Worm (Caenorhabditis elegans): Measurements from ENCODE around the gene sqv-1.
"Not testable (repeated sequence)": the region's sequence is repeated elsewhere in the genome, so short reads cannot be mapped to it uniquely, and the experiment has no call there.

Gene sqv-1

ce11 chrIV:8345518-8345917 lies 15.4 kb upstream of the sqv-1 start, which contains the start of gene F17E9.5:
Gene F17E9.5, plus strand, starts transcription at chrIV:8345818.
- TF ChIP-seq pros-1 (tag; optimal IDR thresholded peaks at IDR 0.05) (no peak), dve-1 (tag; optimal IDR thresholded peaks at IDR 0.05) (no peak), sdc-2 (tag; optimal IDR thresholded peaks at IDR 0.05) (no peak), zip-5 (tag; optimal IDR thresholded peaks at IDR 0.05) (no peak), ahr-1 (tag; optimal IDR thresholded peaks at IDR 0.05) (no peak), ref-2 (tag; optimal IDR thresholded peaks at IDR 0.05) (no peak), ceh-19 (GFP tag; optimal IDR thresholded peaks at IDR 0.05) (no peak), nfya-1 (tag; optimal IDR thresholded peaks at IDR 0.05) (no peak), ttx-3 (tag; optimal IDR thresholded peaks at IDR 0.05) (no peak), fax-1 (tag; optimal IDR thresholded peaks at IDR 0.05) (no peak), unc-3 (GFP tag; conservative IDR thresholded peaks at IDR 0.05) (no peak), unc-3 (tag; optimal IDR thresholded peaks at IDR 0.05) (no peak), dmd-4 (tag; optimal IDR thresholded peaks at IDR 0.05; ENCODE audit: borderline replicate concordance) (no peak), lim-6 (tag; optimal IDR thresholded peaks at IDR 0.05) (no peak), hlh-8 (tag; optimal IDR thresholded peaks at IDR 0.05) (no peak)

ce11 chrIV:8347051-8347450 lies 13.9 kb upstream of the sqv-1 start, which contains the start of the genes F17E9.18 and F17E9.15:
Gene F17E9.18, minus strand, starts transcription at chrIV:8347151.
Gene F17E9.15, plus strand, starts transcription at chrIV:8347418.
- no peak for TF ChIP-seq nfya-1 (tag; optimal IDR thresholded peaks at IDR 0.05)
- no peak for TF ChIP-seq ceh-31 (tag; optimal IDR thresholded peaks at IDR 0.05)
- no peak for TF ChIP-seq hlh-15 (tag; optimal IDR thresholded peaks at IDR 0.05)
- no peak for TF ChIP-seq syd-9 (tag; optimal IDR thresholded peaks at IDR 0.05)
- no peak for TF ChIP-seq sox-2 (GFP tag; IDR thresholded peaks at IDR 0.05)
- no peak for TF ChIP-seq fkh-6 (tag; optimal IDR thresholded peaks at IDR 0.05)
- TF ChIP-seq K02D7.2 (tag; optimal IDR thresholded peaks at IDR 0.05): no peak
- TF ChIP-seq ceh-22 (tag; optimal IDR thresholded peaks at IDR 0.05): no peak
- no peak for TF ChIP-seq hlh-6 (tag; optimal IDR thresholded peaks at IDR 0.05)
- no peak for TF ChIP-seq pag-3 (tag; optimal IDR thresholded peaks at IDR 0.05; ENCODE audit: borderline replicate concordance)

- TF ChIP-seq K09A11.1 (tag; optimal IDR thresholded peaks at IDR 0.05; ENCODE audit: insufficient read depth) (no peak), nfya-1 (tag; optimal IDR thresholded peaks at IDR 0.05) (no peak), dve-1 (tag; optimal IDR thresholded peaks at IDR 0.05) (no peak), T23F11.4 (GFP tag; optimal IDR thresholded peaks at IDR 0.05) (no peak)
Observed at ce11 chrIV:8348073-8348472, 12.8 kb upstream of the sqv-1 start, which contains the start of gene F17E9.4. Gene F17E9.4, plus strand, starts transcription at chrIV:8348373.

- not testable (repeated sequence) for TF ChIP-seq hlh-15 (tag; optimal IDR thresholded peaks at IDR 0.05); dmd-4 (tag; optimal IDR thresholded peaks at IDR 0.05; ENCODE audit: borderline replicate concordance); T23F11.4 (GFP tag; optimal IDR thresholded peaks at IDR 0.05)
Observed at ce11 chrIV:8352036-8352435, 8.9 kb upstream of the sqv-1 start, which contains the start of gene F17E9.16. Gene F17E9.16, plus strand, starts transcription at chrIV:8352336.

ce11 chrIV:8354572-8354971 lies 6.3 kb upstream of the sqv-1 start, which contains the start of gene F17E9.3:
Gene F17E9.3, plus strand, starts transcription at chrIV:8354872.
- TF ChIP-seq odd-2 (tag; optimal IDR thresholded peaks at IDR 0.05) (no peak), ceh-6 (GFP tag; optimal IDR thresholded peaks at IDR 0.05) (no peak), pros-1 (tag; optimal IDR thresholded peaks at IDR 0.05) (no peak), dve-1 (tag; optimal IDR thresholded peaks at IDR 0.05) (no peak), hlh-8 (tag; optimal IDR thresholded peaks at IDR 0.05) (no peak), pag-3 (tag; optimal IDR thresholded peaks at IDR 0.05; ENCODE audit: borderline replicate concordance) (no peak), ztf-16 (tag; optimal IDR thresholded peaks at IDR 0.05) (no peak), unc-42 (tag; optimal IDR thresholded peaks at IDR 0.05) (no peak), ceh-18 (tag; optimal IDR thresholded peaks at IDR 0.05) (no peak), ceh-24 (tag; optimal IDR thresholded peaks at IDR 0.05) (no peak), ceh-30 (tag; optimal IDR thresholded peaks at IDR 0.05) (no peak), nfya-1 (tag; optimal IDR thresholded peaks at IDR 0.05) (no peak)
